Worm (Caenorhabditis elegans) whole organism, L4 larva: ENCODE data around the gene xpo-3.

ENCODE experiments used
- D1046.2 ChIP-seq: fragments of 200-800 bp; sonication (Bioruptor generic); IDR thresholded peaks from 2 replicates; pipeline ENCODE4 v1.3.6; 2022; ENCODE audit warnings: missing genetic modification characterization, missing compliant biosample characterization
- F10B5.3 ChIP-seq: sonication (generic microtip); optimal IDR thresholded peaks from 2 replicates; lab custom pipeline; 2016; ENCODE audit warnings: mild to moderate bottlenecking, missing genetic modification characterization, missing compliant biosample characterization
- F26F4.8 ChIP-seq: fragments of 200-800 bp; sonication (Bioruptor generic); conservative IDR thresholded peaks from 2 replicates; pipeline ENCODE4 v1.3.6; 2022; ENCODE audit warnings: missing genetic modification characterization, missing compliant biosample characterization
- F44E2.7 ChIP-seq: fragments of 200-800 bp; sonication (Bioruptor generic); IDR thresholded peaks from 2 replicates; pipeline ENCODE4 v2.1.2; 2022; ENCODE audit warnings: missing genetic modification characterization, missing compliant biosample characterization
- F49E8.2 ChIP-seq: sonication (generic microtip); optimal IDR thresholded peaks from 2 replicates; lab custom pipeline; 2016; ENCODE audit warnings: missing compliant biosample characterization, mild to moderate bottlenecking, missing genetic modification characterization, borderline replicate concordance
- T20F7.1 ChIP-seq: fragments of 200-800 bp; sonication (Bioruptor generic); optimal IDR thresholded peaks from 2 replicates; lab custom pipeline; 2018; ENCODE audit warnings: mild to moderate bottlenecking, missing genetic modification characterization, missing compliant biosample characterization
- T26A8.4 ChIP-seq: fragments of 200-800 bp; sonication (Bioruptor generic); IDR thresholded peaks from 2 replicates; pipeline ENCODE4 v1.3.6; 2022; ENCODE audit warnings: missing genetic modification characterization, missing compliant biosample characterization
- Y5F2A.4 ChIP-seq: fragments of 200-800 bp; sonication (Bioruptor generic); optimal IDR thresholded peaks from 2 replicates; lab custom pipeline; 2018; ENCODE audit warnings: mild to moderate bottlenecking, missing genetic modification characterization, missing compliant biosample characterization
- Y75B8A.6 ChIP-seq: fragments of 200-800 bp; sonication (Bioruptor generic); IDR thresholded peaks from 2 replicates; pipeline ENCODE4 v1.3.6; 2022; ENCODE audit warnings: missing genetic modification reagents, missing genetic modification characterization, missing compliant biosample characterization
- ZK546.5 ChIP-seq, 2 experiments: sonication (generic microtip); optimal IDR thresholded peaks; 2 replicates each; lab custom pipeline; 2017; ENCODE audit warnings: missing biosample characterization in 2 of 2, missing genetic modification characterization in 2 of 2
- aha-1 ChIP-seq: fragments of 150-350 bp; peaks from one replicate; lab custom pipeline; 2014; ENCODE audit warnings: missing biosample characterization, missing genetic modification characterization
- ama-1 ChIP-seq: fragments of 150-350 bp; optimal IDR thresholded peaks from 2 replicates; lab custom pipeline; 2014; ENCODE audit warnings: inconsistent platforms, mixed read lengths
- ceh-28 ChIP-seq: fragments of 150-350 bp; optimal IDR thresholded peaks from 2 replicates; lab custom pipeline; 2014; ENCODE audit warnings: missing biosample characterization, missing genetic modification reagents, missing genetic modification characterization
- ceh-44 ChIP-seq: fragments of 200-800 bp; sonication (Bioruptor generic); IDR thresholded peaks from 2 replicates; pipeline ENCODE4 v1.3.6; 2022; ENCODE audit warnings: missing genetic modification reagents, missing genetic modification characterization, missing compliant biosample characterization
- ceh-62 ChIP-seq: sonication (generic microtip); optimal IDR thresholded peaks from 2 replicates; lab custom pipeline; 2017; ENCODE audit warnings: missing biosample characterization, missing genetic modification characterization
- daf-16 ChIP-seq, 3 experiments: sonication (generic microtip); optimal IDR thresholded peaks; 2 replicates each; lab custom pipeline; 2016 to 2017; ENCODE audit warnings: missing genetic modification characterization in 3 of 3, missing genetic modification reagents in 3 of 3, mild to moderate bottlenecking in 2 of 3, missing compliant biosample characterization in 2 of 3, missing biosample characterization in 1 of 3, moderate library complexity in 1 of 3
- daf-8 ChIP-seq: fragments of 200-800 bp; sonication (Bioruptor generic); IDR thresholded peaks from 2 replicates; pipeline ENCODE4 v1.3.6; 2022; ENCODE audit warnings: missing genetic modification characterization, missing compliant biosample characterization
- dpl-1 ChIP-seq: fragments of 150-350 bp; optimal IDR thresholded peaks from 2 replicates; lab custom pipeline; 2014; ENCODE audit warnings: missing biosample characterization, missing genetic modification reagents, missing genetic modification characterization
- duxl-1 ChIP-seq: sonication (generic microtip); optimal IDR thresholded peaks from 2 replicates; lab custom pipeline; 2016; ENCODE audit warnings: mild to moderate bottlenecking, missing genetic modification characterization, moderate library complexity, missing compliant biosample characterization; ENCODE audit not compliant: poor library complexity
- dve-1 ChIP-seq: sonication (generic microtip); optimal IDR thresholded peaks from 2 replicates; lab custom pipeline; 2017; ENCODE audit warnings: antibody characterized with exemption, mild to moderate bottlenecking, missing genetic modification characterization, missing compliant biosample characterization; ENCODE audit not compliant: insufficient read depth
- egl-43 ChIP-seq: fragments of 200-800 bp; sonication (Bioruptor generic); IDR thresholded peaks from 2 replicates; pipeline ENCODE4 v1.3.6; 2022; ENCODE audit warnings: missing genetic modification reagents, missing genetic modification characterization, missing compliant biosample characterization
- hlh-30 ChIP-seq: sonication (generic microtip); optimal IDR thresholded peaks from 2 replicates; lab custom pipeline; 2017; ENCODE audit warnings: antibody characterized with exemption, mild to moderate bottlenecking, missing genetic modification characterization, missing compliant biosample characterization; ENCODE audit not compliant: insufficient read depth
- lim-7 ChIP-seq: fragments of 200-800 bp; sonication (Bioruptor generic); IDR thresholded peaks from 2 replicates; pipeline ENCODE4 v1.3.6; 2022; ENCODE audit warnings: missing genetic modification characterization, missing compliant biosample characterization
- lin-1 ChIP-seq: fragments of 200-800 bp; sonication (Bioruptor generic); IDR thresholded peaks from 2 replicates; pipeline ENCODE4 v1.3.6; 2022; ENCODE audit warnings: missing genetic modification reagents, missing genetic modification characterization, missing compliant biosample characterization
- lin-15B ChIP-seq: fragments of 150-350 bp; sonication (generic microtip); optimal IDR thresholded peaks from 3 replicates; lab custom pipeline; 2014; ENCODE audit warnings: missing biosample characterization, missing genetic modification characterization
- lin-29 ChIP-seq: fragments of 200-800 bp; sonication (Bioruptor generic); IDR thresholded peaks from 2 replicates; pipeline ENCODE4 v1.3.6; 2022; ENCODE audit warnings: missing genetic modification reagents, missing genetic modification characterization, missing compliant biosample characterization
- lir-3 ChIP-seq: sonication (generic microtip); optimal IDR thresholded peaks from 2 replicates; lab custom pipeline; 2016; ENCODE audit warnings: mild to moderate bottlenecking, missing genetic modification characterization, missing compliant biosample characterization
- lsy-2 ChIP-seq, 2 experiments: fragments of 150-350 bp in 1 of 2; sonication (generic microtip) in 1 of 2; optimal IDR thresholded peaks; 2 replicates each; lab custom pipeline; 2014 to 2017; ENCODE audit warnings: missing biosample characterization in 2 of 2, missing genetic modification characterization in 2 of 2
- mdl-1 ChIP-seq, 2 experiments: fragments of 150-350 bp in 1 of 2; sonication (generic microtip) in 1 of 2; optimal IDR thresholded peaks; 2 replicates each; lab custom pipeline; 2014 to 2017; ENCODE audit warnings: missing biosample characterization in 2 of 2, missing genetic modification characterization in 2 of 2
- mep-1 ChIP-seq: fragments of 150-350 bp; sonication (generic microtip); optimal IDR thresholded peaks from 3 replicates; lab custom pipeline; 2014; ENCODE audit warnings: missing biosample characterization, missing genetic modification characterization
- mes-2 ChIP-seq: sonication (generic microtip); optimal IDR thresholded peaks from 2 replicates; lab custom pipeline; 2016; ENCODE audit warnings: missing genotype, mild to moderate bottlenecking, missing genetic modification characterization, missing compliant biosample characterization; ENCODE audit not compliant: poor library complexity, severe bottlenecking
- mxl-3 ChIP-seq: fragments of 200-800 bp; sonication (Bioruptor generic); optimal IDR thresholded peaks from 2 replicates; lab custom pipeline; 2018; ENCODE audit warnings: mild to moderate bottlenecking, missing genetic modification characterization, missing compliant biosample characterization
- nhr-10 ChIP-seq: fragments of 150-350 bp; optimal IDR thresholded peaks from 2 replicates; lab custom pipeline; 2014; ENCODE audit warnings: missing biosample characterization, missing genetic modification characterization
- nhr-102 ChIP-seq: sonication (generic microtip); optimal IDR thresholded peaks from 2 replicates; lab custom pipeline; 2016; ENCODE audit warnings: mild to moderate bottlenecking, missing genetic modification characterization, moderate library complexity, missing compliant biosample characterization
- nhr-11 ChIP-seq: fragments of 150-350 bp; optimal IDR thresholded peaks from 2 replicates; lab custom pipeline; 2014; ENCODE audit warnings: missing biosample characterization, missing genetic modification characterization
- nhr-111 ChIP-seq: fragments of 200-800 bp; sonication (Bioruptor generic); optimal IDR thresholded peaks from 2 replicates; lab custom pipeline; 2018; ENCODE audit warnings: mild to moderate bottlenecking, missing genetic modification characterization, missing compliant biosample characterization
- nhr-25 ChIP-seq: sonication (generic microtip); optimal IDR thresholded peaks from 2 replicates; lab custom pipeline; 2017; ENCODE audit warnings: missing genetic modification characterization, mild to moderate bottlenecking, missing compliant biosample characterization, antibody characterized with exemption, moderate library complexity, borderline replicate concordance; ENCODE audit not compliant: insufficient read depth
- nhr-48 ChIP-seq: sonication (generic microtip); optimal IDR thresholded peaks from 2 replicates; lab custom pipeline; 2016; ENCODE audit warnings: mild to moderate bottlenecking, missing genetic modification characterization, missing compliant biosample characterization
- nhr-6 ChIP-seq: fragments of 150-350 bp; optimal IDR thresholded peaks from 2 replicates; lab custom pipeline; 2014; ENCODE audit warnings: missing biosample characterization, missing genetic modification characterization
- nhr-76 ChIP-seq: fragments of 150-350 bp; optimal IDR thresholded peaks from 2 replicates; lab custom pipeline; 2014; ENCODE audit warnings: missing biosample characterization, missing genetic modification characterization
- pha-4 ChIP-seq, 2 experiments: fragments of 150-350 bp in 1 of 2; fragments of 200-800 bp in 1 of 2; sonication (Bioruptor generic) in 1 of 2; IDR thresholded peaks in 1 of 2; optimal IDR thresholded peaks in 1 of 2; 2 replicates each; pipeline versions ENCODE4 v1.3.6 to Lab custom; 2014 to 2022; ENCODE audit warnings: missing genetic modification characterization in 2 of 2, missing genetic modification reagents in 2 of 2, missing biosample characterization in 1 of 2, missing compliant biosample characterization in 1 of 2
- php-3 ChIP-seq: fragments of 200-800 bp; sonication (Bioruptor generic); IDR thresholded peaks from 2 replicates; pipeline ENCODE4 v1.3.6; 2022; ENCODE audit warnings: missing genetic modification reagents, missing genetic modification characterization, missing compliant biosample characterization
- rbr-2 ChIP-seq: sonication (generic microtip); optimal IDR thresholded peaks from 2 replicates; lab custom pipeline; 2016; ENCODE audit warnings: missing genotype, missing genetic modification characterization, missing compliant biosample characterization
- skn-1 ChIP-seq: fragments of 150-350 bp; optimal IDR thresholded peaks from 2 replicates; lab custom pipeline; 2014; ENCODE audit warnings: missing biosample characterization, missing genetic modification characterization
- spr-1 ChIP-seq: sonication (generic microtip); optimal IDR thresholded peaks from 2 replicates; lab custom pipeline; 2016; ENCODE audit warnings: mild to moderate bottlenecking, missing genetic modification characterization, missing compliant biosample characterization
- unc-39 ChIP-seq: sonication (generic microtip); optimal IDR thresholded peaks from 2 replicates; lab custom pipeline; 2017; ENCODE audit warnings: missing biosample characterization, missing genetic modification characterization
- vab-7 ChIP-seq: fragments of 200-800 bp; sonication (Bioruptor generic); IDR thresholded peaks from 2 replicates; pipeline ENCODE4 v1.3.6; 2022; ENCODE audit warnings: missing genetic modification reagents, missing genetic modification characterization, missing compliant biosample characterization
- zfp-3 ChIP-seq: fragments of 200-800 bp; sonication (Bioruptor generic); conservative IDR thresholded peaks from 2 replicates; pipeline ENCODE4 v1.3.6; 2022; ENCODE audit warnings: missing genetic modification reagents, missing genetic modification characterization, missing compliant biosample characterization
- zip-2 ChIP-seq: fragments of 150-350 bp; optimal IDR thresholded peaks from 2 replicates; lab custom pipeline; 2014; ENCODE audit warnings: missing biosample characterization, missing genetic modification characterization

The xpo-3 gene

DNA sequence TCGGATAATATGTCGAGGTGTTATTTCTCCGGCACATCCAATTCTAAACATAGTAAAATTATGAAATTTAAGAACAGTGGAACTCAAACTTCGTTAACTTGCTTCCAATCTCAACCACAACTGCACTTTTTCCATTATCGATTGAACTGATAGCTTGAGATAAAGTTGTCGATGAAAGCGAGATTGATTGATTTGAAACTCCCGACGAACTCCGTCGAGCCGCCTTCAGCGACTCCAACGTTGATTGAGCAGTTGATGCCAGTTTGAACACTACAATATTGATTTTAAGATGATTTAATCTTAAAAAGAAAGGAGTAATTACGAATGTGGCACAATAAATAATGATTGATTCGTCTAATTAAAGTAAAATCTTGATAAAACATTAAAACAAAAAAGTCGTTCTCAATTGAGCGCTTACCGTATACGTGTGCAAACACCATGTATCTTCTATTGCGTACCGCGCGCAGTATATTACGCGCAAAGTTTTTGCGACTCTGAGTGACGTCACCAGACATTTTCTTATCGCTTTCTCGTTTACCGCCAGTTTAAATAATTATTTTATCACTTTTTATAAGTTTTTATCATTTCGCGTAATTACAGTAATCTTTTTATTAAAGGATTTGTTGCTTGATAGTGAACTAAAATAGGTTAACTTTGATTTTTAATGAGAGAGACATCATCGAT, 21.5 kb downstream of the xpo-3 start, which contains the start of gene arp-11 (continued):
- 0 out of 2 replicates have a peak, but pooled peaks have one; percentile 43 for TF ChIP-seq zfp-3
- no peak for TF ChIP-seq nhr-102 (tag; lab: Kevin White, UChicago)
- TF ChIP-seq ceh-28 (tag; lab: Kevin White, UChicago) = no peak
- no peak for TF ChIP-seq ama-1
- peak in 1 of 2 experiments; percentile 5 for TF ChIP-seq daf-16 (GFP tag; optimal IDR thresholded peaks at IDR 0.05; lab: Kevin White, UChicago)
- TF ChIP-seq daf-16 (tag; optimal IDR thresholded peaks at IDR 0.05; lab: Kevin White, UChicago) = peak; percentile 77
- no peak for TF ChIP-seq lir-3 (tag; lab: Kevin White, UChicago)
- no peak for TF ChIP-seq Y5F2A.4 (GFP tag; lab: Kevin White, UChicago)
- TF ChIP-seq lin-1 (GFP tag; lab: Robert Waterston, UW) = 0 out of 2 replicates have a peak, but pooled peaks have one; percentile 33
- no peak for TF ChIP-seq spr-1
- no peak for TF ChIP-seq Y75B8A.6 (GFP tag; lab: Robert Waterston, UW)
- peak; percentile 62 for TF ChIP-seq rbr-2 (tag; lab: Kevin White, UChicago)
- TF ChIP-seq lim-7 (GFP tag; lab: Robert Waterston, UW) = no peak
- peak; percentile 96 for TF ChIP-seq dve-1 (tag; lab: Kevin White, UChicago)
- TF ChIP-seq hlh-30 (tag; lab: Kevin White, UChicago) = peak; percentile 79
- no peak for TF ChIP-seq zip-2 (tag; lab: Kevin White, UChicago)
- TF ChIP-seq lin-15B (tag; lab: Kevin White, UChicago) = no peak
- TF ChIP-seq vab-7 = no peak
- TF ChIP-seq nhr-48 (tag; lab: Kevin White, UChicago) = peak; percentile 25
- peak; percentile 83 for TF ChIP-seq mep-1 (tag; lab: Kevin White, UChicago)
- no peak for TF ChIP-seq D1046.2 (GFP tag; lab: Robert Waterston, UW)
- TF ChIP-seq lsy-2 (tag; optimal IDR thresholded peaks at IDR 0.05; lab: Kevin White, UChicago) = peak; percentile 75 to 98
- no peak for TF ChIP-seq duxl-1 (tag; lab: Kevin White, UChicago)
- no peak for TF ChIP-seq nhr-25 (tag; lab: Kevin White, UChicago)
- TF ChIP-seq daf-8 (GFP tag; lab: Robert Waterston, UW) = no peak
- TF ChIP-seq mes-2 (tag; lab: Kevin White, UChicago) = peak; percentile 80
- TF ChIP-seq F26F4.8 (GFP tag; lab: Robert Waterston, UW) = no peak
- TF ChIP-seq ceh-62 = no peak
- no peak for TF ChIP-seq nhr-76 (tag; lab: Kevin White, UChicago)
- TF ChIP-seq skn-1 (tag; lab: Kevin White, UChicago) = no peak
- no peak for TF ChIP-seq nhr-111
- no peak for TF ChIP-seq T26A8.4
- no peak for TF ChIP-seq F49E8.2 (tag; lab: Kevin White, UChicago)
- TF ChIP-seq pha-4 (GFP tag; IDR thresholded peaks at IDR 0.05; lab: Robert Waterston, UW) = peak; percentile 46
- TF ChIP-seq pha-4 (tag; optimal IDR thresholded peaks at IDR 0.05; lab: Kevin White, UChicago) = peak; percentile 78
- TF ChIP-seq ceh-44 = no peak
- no peak for TF ChIP-seq ZK546.5 (tag; optimal IDR thresholded peaks at IDR 0.05; lab: Kevin White, UChicago)
- TF ChIP-seq php-3 (GFP tag; lab: Robert Waterston, UW) = 0 out of 2 replicates have a peak, but pooled peaks have one; percentile 53
- no peak for TF ChIP-seq lin-29
- peak; percentile 67 for TF ChIP-seq T20F7.1 (GFP tag; lab: Kevin White, UChicago)
- TF ChIP-seq egl-43 (GFP tag; lab: Robert Waterston, UW) = no peak
- peak; percentile 77 for TF ChIP-seq dpl-1 (GFP tag; lab: Kevin White, UChicago)
- TF ChIP-seq nhr-6 = peak; percentile 62
- TF ChIP-seq nhr-11 (tag; lab: Kevin White, UChicago) = peak; percentile 19
- no peak for TF ChIP-seq F44E2.7
- TF ChIP-seq nhr-10 = no peak
- TF ChIP-seq mxl-3 (GFP tag; lab: Kevin White, UChicago) = no peak
- no peak for TF ChIP-seq unc-39 (tag; lab: Kevin White, UChicago)
- peak in 1 of 2 experiments; percentile 6 for TF ChIP-seq mdl-1 (tag; optimal IDR thresholded peaks at IDR 0.05; lab: Kevin White, UChicago)
- TF ChIP-seq F10B5.3 (tag; lab: Kevin White, UChicago) = no peak
- TF ChIP-seq aha-1 (tag; lab: Kevin White, UChicago) = no peak
